Worm (Caenorhabditis elegans) whole organism, young adult: Measurements from ENCODE around the gene brf-1.

Source experiments
- ceh-100 ChIP-seq: fragments of 200-800 bp; sonication (Bioruptor generic); IDR thresholded peaks from 2 replicates; pipeline ENCODE4 v1.3.6; 2022; ENCODE audit warnings: missing genetic modification reagents, missing genetic modification characterization, missing compliant biosample characterization
- ceh-40 ChIP-seq: fragments of 200-800 bp; sonication (Bioruptor generic); IDR thresholded peaks from 2 replicates; pipeline ENCODE4 v1.3.6; 2022; ENCODE audit warnings: missing genetic modification characterization, missing compliant biosample characterization

- no peak for TF ChIP-seq ceh-40
- no peak for TF ChIP-seq ceh-100 (GFP tag; lab: Robert Waterston, UW)
Measured at ce11 chrII:7287709-7288108, 17.9 kb upstream of the brf-1 start.
